Fruit fly (Drosophila melanogaster) whole organism, embryonic: ENCODE results near the gene acj6.

Source experiments
- Bteb2 ChIP-seq: fragments of 200-800 bp; sonication (Bioruptor generic); optimal IDR thresholded peaks from 2 replicates; lab custom pipeline; 2016; ENCODE audit warnings: missing biosample characterization, missing genetic modification characterization
- CG1024 ChIP-seq: fragments of 200-800 bp; sonication (Bioruptor generic); IDR thresholded peaks from 2 replicates; pipeline ENCODE4 v1.3.6; 2022; ENCODE audit warnings: missing biosample characterization, missing genetic modification characterization
- CG10321 ChIP-seq: fragments of 200-800 bp; sonication (Bioruptor generic); IDR thresholded peaks from 2 replicates; pipeline ENCODE4 v1.3.6; 2022; ENCODE audit warnings: missing biosample characterization, missing genetic modification characterization
- CG11398 ChIP-seq: fragments of 200-800 bp; sonication (Bioruptor generic); optimal IDR thresholded peaks from 2 replicates; lab custom pipeline; 2016; ENCODE audit warnings: missing biosample characterization, missing genetic modification characterization
- CG12071 ChIP-seq: fragments of 200-800 bp; sonication (Bioruptor generic); optimal IDR thresholded peaks from 3 replicates; lab custom pipeline; 2018; ENCODE audit warnings: missing biosample characterization, mild to moderate bottlenecking, missing genetic modification characterization
- CG12942 ChIP-seq: fragments of 200-800 bp; sonication (Bioruptor generic); optimal IDR thresholded peaks from 3 replicates; lab custom pipeline; 2016; ENCODE audit warnings: missing biosample characterization, missing genetic modification characterization
- CG14860 ChIP-seq: fragments of 200-800 bp; sonication (Bioruptor generic); IDR thresholded peaks from 3 replicates; pipeline ENCODE4 v1.3.6; 2022; ENCODE audit warnings: missing biosample characterization, missing genetic modification characterization; ENCODE audit not compliant: partially characterized antibody
- CG15514 ChIP-seq: fragments of 200-800 bp; sonication (Bioruptor generic); optimal IDR thresholded peaks from 3 replicates; lab custom pipeline; 2017; ENCODE audit warnings: missing biosample characterization, missing genetic modification characterization, mild to moderate bottlenecking, moderate library complexity, missing genetic modification reagents
- CG16815 ChIP-seq: fragments of 200-800 bp; sonication (Bioruptor generic); optimal IDR thresholded peaks from 3 replicates; lab custom pipeline; 2017; ENCODE audit warnings: missing biosample characterization, mild to moderate bottlenecking, missing genetic modification characterization
- CG18011 ChIP-seq: fragments of 200-800 bp; sonication (Bioruptor generic); optimal IDR thresholded peaks from 2 replicates; lab custom pipeline; 2017; ENCODE audit warnings: missing biosample characterization, missing genetic modification characterization, mild to moderate bottlenecking, moderate library complexity, missing genotype
- CG18476 ChIP-seq: fragments of 200-800 bp; sonication (Bioruptor generic); optimal IDR thresholded peaks from 2 replicates; lab custom pipeline; 2016; ENCODE audit warnings: missing biosample characterization, mild to moderate bottlenecking, missing genetic modification characterization
- CG2129 ChIP-seq: fragments of 200-800 bp; sonication (Bioruptor generic); IDR thresholded peaks from 2 replicates; pipeline ENCODE4 v1.3.6; 2022; ENCODE audit warnings: missing biosample characterization, missing genetic modification characterization; ENCODE audit not compliant: partially characterized antibody
- CG2678 ChIP-seq: fragments of 200-800 bp; sonication (Bioruptor generic); optimal IDR thresholded peaks from 3 replicates; lab custom pipeline; 2019; ENCODE audit warnings: missing biosample characterization, mild to moderate bottlenecking, missing genetic modification characterization, moderate library complexity
- CG2712 ChIP-seq: fragments of 200-800 bp; optimal IDR thresholded peaks from 3 replicates; lab custom pipeline; 2019; ENCODE audit warnings: missing biosample characterization, mild to moderate bottlenecking, missing genetic modification characterization, moderate library complexity
- CG3407 ChIP-seq: fragments of 200-800 bp; sonication (Bioruptor generic); optimal IDR thresholded peaks from 2 replicates; lab custom pipeline; 2018; ENCODE audit warnings: missing biosample characterization, mild to moderate bottlenecking, missing genetic modification characterization
- CG34422 ChIP-seq: fragments of 200-800 bp; sonication (Bioruptor generic); IDR thresholded peaks from 3 replicates; pipeline ENCODE4 v1.3.6; 2022; ENCODE audit warnings: missing biosample characterization, missing genetic modification characterization
- CG4617 ChIP-seq: fragments of 200-800 bp; sonication (Bioruptor generic); optimal IDR thresholded peaks from 3 replicates; lab custom pipeline; 2016; ENCODE audit warnings: missing biosample characterization, missing genetic modification characterization, borderline replicate concordance
- CG6175 ChIP-seq: fragments of 200-800 bp; sonication (Bioruptor generic); IDR thresholded peaks from 3 replicates; pipeline ENCODE4 v1.3.6; 2022; ENCODE audit warnings: missing biosample characterization, missing genetic modification characterization
- CG6654 ChIP-seq: fragments of 200-800 bp; sonication (Bioruptor generic); optimal IDR thresholded peaks from 2 replicates; lab custom pipeline; 2017; ENCODE audit warnings: missing biosample characterization, mild to moderate bottlenecking, missing genetic modification characterization
- CG8281 ChIP-seq: fragments of 200-800 bp; sonication (Bioruptor generic); optimal IDR thresholded peaks from 2 replicates; lab custom pipeline; 2018; ENCODE audit warnings: missing biosample characterization, mild to moderate bottlenecking, missing genetic modification characterization, moderate library complexity
- Camta ChIP-seq: fragments of 200-800 bp; sonication (Bioruptor generic); optimal IDR thresholded peaks from 2 replicates; lab custom pipeline; 2016; ENCODE audit warnings: missing biosample characterization, missing genetic modification characterization
- D19B ChIP-seq: fragments of 200-800 bp; sonication (Bioruptor generic); optimal IDR thresholded peaks from 2 replicates; lab custom pipeline; 2017; ENCODE audit warnings: missing biosample characterization, mild to moderate bottlenecking, missing genetic modification characterization
- Doc3 ChIP-seq: fragments of 200-800 bp; sonication (Bioruptor generic); IDR thresholded peaks from 3 replicates; pipeline ENCODE4 v1.3.6; 2022; ENCODE audit warnings: missing biosample characterization, missing genetic modification characterization; ENCODE audit not compliant: partially characterized antibody
- HmgD ChIP-seq: fragments of 200-800 bp; sonication (Bioruptor generic); optimal IDR thresholded peaks from 3 replicates; lab custom pipeline; 2016; ENCODE audit warnings: missing biosample characterization, missing genetic modification characterization
- Mes4 ChIP-seq: fragments of 200-800 bp; sonication (Bioruptor generic); optimal IDR thresholded peaks from 2 replicates; lab custom pipeline; 2016; ENCODE audit warnings: missing biosample characterization, missing genetic modification characterization
- Mrtf ChIP-seq: fragments of 200-800 bp; sonication (Bioruptor generic); IDR thresholded peaks from 3 replicates; pipeline ENCODE4 v1.3.6; 2022; ENCODE audit warnings: missing biosample characterization, missing genetic modification characterization
- Nf-YB ChIP-seq: fragments of 200-800 bp; sonication (Bioruptor generic); optimal IDR thresholded peaks from 3 replicates; lab custom pipeline; 2019; ENCODE audit warnings: missing biosample characterization, mild to moderate bottlenecking, missing genetic modification characterization, moderate library complexity
- Pdp1 ChIP-seq, 2 experiments: fragments of 200-800 bp; sonication (Bioruptor generic); optimal IDR thresholded peaks; 3 replicates each; lab custom pipeline; 2016; ENCODE audit warnings: missing biosample characterization in 2 of 2, missing genetic modification characterization in 2 of 2, mild to moderate bottlenecking in 1 of 2, moderate library complexity in 1 of 2
- Sox100B ChIP-seq: fragments of 200-800 bp; sonication (Bioruptor generic); optimal IDR thresholded peaks from 3 replicates; lab custom pipeline; 2018; ENCODE audit warnings: missing biosample characterization, mild to moderate bottlenecking, missing genetic modification characterization
- Ssrp ChIP-seq: fragments of 200-800 bp; sonication (Bioruptor generic); optimal IDR thresholded peaks from 2 replicates; lab custom pipeline; 2018; ENCODE audit warnings: missing biosample characterization, mild to moderate bottlenecking, missing genetic modification characterization, moderate library complexity
- Trl ChIP-seq, 3 experiments: fragments of >200 bp in 2 of 3; fragments of 200-800 bp in 1 of 3; sonication (Bioruptor generic) in 1 of 3; optimal IDR thresholded peaks; 2 replicates in 1 of 3; 3 replicates in 2 of 3; lab custom pipeline; 2016 to 2017; ENCODE audit warnings: missing biosample characterization in 1 of 3, missing genetic modification characterization in 1 of 3
- abd-A ChIP-seq: fragments of 200-800 bp; sonication (Bioruptor generic); optimal IDR thresholded peaks from 3 replicates; lab custom pipeline; 2019; ENCODE audit warnings: missing biosample characterization, mild to moderate bottlenecking, missing genetic modification characterization, moderate library complexity
- ac ChIP-seq: fragments of 200-800 bp; sonication (Bioruptor generic); optimal IDR thresholded peaks from 3 replicates; lab custom pipeline; 2017; ENCODE audit warnings: missing biosample characterization, mild to moderate bottlenecking, missing genetic modification characterization
- cas ChIP-seq: fragments of 200-800 bp; sonication (Bioruptor generic); IDR thresholded peaks from 2 replicates; pipeline ENCODE4 v1.3.6; 2022; ENCODE audit warnings: missing biosample characterization, missing genetic modification characterization
- caup ChIP-seq: fragments of 200-800 bp; sonication (Bioruptor generic); optimal IDR thresholded peaks from 3 replicates; lab custom pipeline; 2017; ENCODE audit warnings: missing biosample characterization, mild to moderate bottlenecking, missing genetic modification characterization, moderate library complexity; ENCODE audit not compliant: severe bottlenecking
- chinmo ChIP-seq: fragments of 200-800 bp; sonication (Bioruptor generic); IDR thresholded peaks from 4 replicates; pipeline ENCODE4 v1.3.6; 2022; ENCODE audit warnings: missing biosample characterization, missing genetic modification characterization; ENCODE audit not compliant: partially characterized antibody
- croc ChIP-seq: fragments of 200-800 bp; sonication (Bioruptor generic); conservative IDR thresholded peaks from 3 replicates; pipeline ENCODE4 v1.3.6; 2022; ENCODE audit warnings: missing biosample characterization, missing genetic modification characterization
- crol ChIP-seq: fragments of 200-800 bp; sonication (Bioruptor generic); IDR thresholded peaks from 2 replicates; pipeline ENCODE4 v1.3.6; 2022; ENCODE audit warnings: missing biosample characterization, missing genetic modification characterization
- fd96Cb ChIP-seq: fragments of 200-800 bp; sonication (Bioruptor generic); optimal IDR thresholded peaks from 2 replicates; lab custom pipeline; 2018; ENCODE audit warnings: missing biosample characterization, mild to moderate bottlenecking, missing genetic modification characterization, moderate library complexity
- hbn ChIP-seq: fragments of 200-800 bp; sonication (Bioruptor generic); IDR thresholded peaks from 2 replicates; pipeline ENCODE4 v1.3.6; 2022; ENCODE audit warnings: missing biosample characterization, missing genetic modification characterization; ENCODE audit not compliant: partially characterized antibody
- hkb ChIP-seq, 2 experiments: fragments of 200-800 bp in 1 of 2; fragments of >200 bp in 1 of 2; sonication (Bioruptor generic) in 1 of 2; IDR thresholded peaks in 1 of 2; optimal IDR thresholded peaks in 1 of 2; 2 replicates each; pipeline versions ENCODE4 v1.3.6 to Lab custom; 2017 to 2022; ENCODE audit warnings: missing biosample characterization in 1 of 2, missing genetic modification characterization in 1 of 2
- kah ChIP-seq: fragments of 200-800 bp; sonication (Bioruptor generic); optimal IDR thresholded peaks from 2 replicates; lab custom pipeline; 2018; ENCODE audit warnings: missing biosample characterization, mild to moderate bottlenecking, missing genetic modification characterization
- lbe ChIP-seq: fragments of 200-800 bp; sonication (Bioruptor generic); optimal IDR thresholded peaks from 2 replicates; lab custom pipeline; 2016; ENCODE audit warnings: missing biosample characterization, mild to moderate bottlenecking, missing genetic modification characterization
- lola ChIP-seq, 3 experiments: fragments of >200 bp in 2 of 3; fragments of 200-800 bp in 1 of 3; sonication (Bioruptor generic) in 1 of 3; optimal IDR thresholded peaks; 2 replicates each; lab custom pipeline; 2017 to 2019; ENCODE audit warnings: missing biosample characterization in 3 of 3, missing genetic modification characterization in 3 of 3, mild to moderate bottlenecking in 1 of 3, moderate library complexity in 1 of 3
- ranshi ChIP-seq: fragments of 200-800 bp; sonication (Bioruptor generic); IDR thresholded peaks from 2 replicates; pipeline ENCODE4 v1.3.6; 2022; ENCODE audit warnings: missing biosample characterization, missing genetic modification characterization
- stc ChIP-seq: fragments of 200-800 bp; sonication (Bioruptor generic); IDR thresholded peaks from 2 replicates; pipeline ENCODE4 v1.3.6; 2022; ENCODE audit warnings: missing biosample characterization, missing genetic modification characterization

acj6 gene

dm6 chrX:15305975-15306909 lies 72.6 kb downstream of the acj6 start (continued):
- peak; percentile 81 for TF ChIP-seq CG10321 (GFP tag; lab: Robert Waterston, UW)
- peak; percentile 3 for TF ChIP-seq CG15514 (GFP tag; lab: Kevin White, UChicago)
- TF ChIP-seq abd-A: peak; percentile 42
- no peak for TF ChIP-seq Mes4 (GFP tag; lab: Kevin White, UChicago)
- no peak for TF ChIP-seq lola (GFP tag; optimal IDR thresholded peaks at IDR 0.05; lab: Kevin White, UChicago)
- TF ChIP-seq hkb (optimal IDR thresholded peaks at IDR 0.05; lab: Kevin White, UChicago): no peak
- no peak for TF ChIP-seq hkb (GFP tag; IDR thresholded peaks at IDR 0.05; lab: Robert Waterston, UW)
- no peak for TF ChIP-seq Ssrp (tag; lab: Kevin White, UChicago)
- no peak for TF ChIP-seq CG12942
- TF ChIP-seq hbn (GFP tag; lab: Robert Waterston, UW): no peak
- TF ChIP-seq Doc3 (GFP tag; lab: Robert Waterston, UW): no peak
- TF ChIP-seq CG8281 (tag; lab: Kevin White, UChicago): no peak
- TF ChIP-seq stc (GFP tag; lab: Robert Waterston, UW): no peak
- TF ChIP-seq CG4617 (GFP tag; lab: Kevin White, UChicago): no peak
- no peak for TF ChIP-seq CG18011
- no peak for TF ChIP-seq Camta (GFP tag; lab: Kevin White, UChicago)
- no peak for TF ChIP-seq HmgD (GFP tag; lab: Kevin White, UChicago)
- TF ChIP-seq Nf-YB (GFP tag; lab: Kevin White, UChicago): no peak
- TF ChIP-seq Pdp1 (GFP tag; optimal IDR thresholded peaks at IDR 0.05; lab: Kevin White, UChicago): peak in 1 of 2 experiments; percentile 29
- peak; percentile 84; the same call in 2 of the 4 replicates for TF ChIP-seq chinmo (GFP tag; lab: Robert Waterston, UW)
- no peak for TF ChIP-seq CG6654 (GFP tag; lab: Kevin White, UChicago)
- TF ChIP-seq ac (GFP tag; lab: Kevin White, UChicago): no peak
- no peak for TF ChIP-seq CG3407
- TF ChIP-seq croc (GFP tag; lab: Robert Waterston, UW): no peak
- TF ChIP-seq CG34422 (GFP tag; lab: Robert Waterston, UW): no peak
- TF ChIP-seq D19B: no peak
- TF ChIP-seq CG2678 (tag; lab: Kevin White, UChicago): no peak
- TF ChIP-seq Trl (optimal IDR thresholded peaks at IDR 0.05; lab: Kevin White, UChicago): peak; percentile 72 to 91
- TF ChIP-seq Trl (GFP tag; optimal IDR thresholded peaks at IDR 0.05; lab: Kevin White, UChicago): no peak
- TF ChIP-seq caup: no peak
- TF ChIP-seq CG2129 (GFP tag; lab: Robert Waterston, UW): no peak
- no peak for TF ChIP-seq CG2712 (tag; lab: Kevin White, UChicago)
- no peak for TF ChIP-seq CG1024 (GFP tag; lab: Robert Waterston, UW)
- no peak for TF ChIP-seq ranshi
- TF ChIP-seq cas (GFP tag; lab: Robert Waterston, UW): no peak
- no peak for TF ChIP-seq Bteb2 (GFP tag; lab: Kevin White, UChicago)
- TF ChIP-seq lbe (GFP tag; lab: Kevin White, UChicago): no peak
- TF ChIP-seq CG11398 (GFP tag; lab: Kevin White, UChicago): no peak
- TF ChIP-seq CG6175: no peak
- no peak for TF ChIP-seq fd96Cb (tag; lab: Kevin White, UChicago)
- TF ChIP-seq CG14860 (GFP tag; lab: Robert Waterston, UW): no peak
- TF ChIP-seq Mrtf: no peak
- no peak for TF ChIP-seq kah (GFP tag; lab: Kevin White, UChicago)
- TF ChIP-seq Sox100B (GFP tag; lab: Kevin White, UChicago): no peak
- TF ChIP-seq CG12071: peak; percentile 11
- TF ChIP-seq crol (GFP tag; lab: Robert Waterston, UW): peak; percentile 62
- TF ChIP-seq CG16815 (GFP tag; lab: Kevin White, UChicago): no peak
- no peak for TF ChIP-seq CG18476 (GFP tag; lab: Kevin White, UChicago)
